Worm (Caenorhabditis elegans): Measurements from ENCODE around the gene C46G7.5.

- no peak for TF ChIP-seq nhr-11 (tag; optimal IDR thresholded peaks at IDR 0.05)
- TF ChIP-seq ztf-11 (tag; optimal IDR thresholded peaks at IDR 0.05): peak in 1 of 2 experiments; percentile 28
- no peak for TF ChIP-seq hlh-4 (tag; optimal IDR thresholded peaks at IDR 0.05)
- TF ChIP-seq nhr-47 (tag; optimal IDR thresholded peaks at IDR 0.05): peak; percentile 65
Measured at ce11 chrIV:5973947-5974495, 37.4 kb downstream of the C46G7.5 start.

All from whole organism, L1 larva.